Fruit fly (Drosophila melanogaster) whole organism, embryonic: ENCODE measurements around the gene Grasp65.

Experiments used
- ATbp ChIP-seq: fragments of 200-800 bp; sonication (Bioruptor generic); optimal IDR thresholded peaks from 2 replicates; lab custom pipeline; 2017; ENCODE audit warnings: missing biosample characterization, mild to moderate bottlenecking, missing genetic modification characterization, missing genetic modification reagents
- CG10209 ChIP-seq: fragments of 200-800 bp; sonication (Bioruptor generic); optimal IDR thresholded peaks from 3 replicates; lab custom pipeline; 2017; ENCODE audit warnings: missing biosample characterization, mild to moderate bottlenecking, missing genetic modification characterization, missing genetic modification reagents
- CG10366 ChIP-seq: fragments of 200-800 bp; sonication (Bioruptor generic); IDR thresholded peaks from 2 replicates; pipeline ENCODE4 v1.3.6; 2022; ENCODE audit warnings: missing biosample characterization, missing genetic modification characterization
- CG10462 ChIP-seq: fragments of 200-800 bp; sonication (Bioruptor generic); optimal IDR thresholded peaks from 2 replicates; lab custom pipeline; 2016; ENCODE audit warnings: missing biosample characterization, missing genetic modification characterization
- CG12104 ChIP-seq: fragments of 200-800 bp; sonication (Bioruptor generic); optimal IDR thresholded peaks from 3 replicates; lab custom pipeline; 2016; ENCODE audit warnings: missing biosample characterization, missing genetic modification characterization
- CG13123 ChIP-seq: fragments of 200-800 bp; sonication (Bioruptor generic); optimal IDR thresholded peaks from 2 replicates; lab custom pipeline; 2016; ENCODE audit warnings: missing biosample characterization, missing genetic modification characterization
- CG14050 ChIP-seq: fragments of 200-800 bp; sonication (Bioruptor generic); IDR thresholded peaks from 3 replicates; pipeline ENCODE4 v1.3.6; 2022; ENCODE audit warnings: missing biosample characterization, missing genetic modification characterization
- CG15011 ChIP-seq: fragments of 200-800 bp; sonication (Bioruptor generic); optimal IDR thresholded peaks from 3 replicates; lab custom pipeline; 2018; ENCODE audit warnings: missing biosample characterization, mild to moderate bottlenecking, missing genetic modification characterization
- CG15479 ChIP-seq: fragments of 200-800 bp; sonication (Bioruptor generic); optimal IDR thresholded peaks from 3 replicates; lab custom pipeline; 2019; ENCODE audit warnings: missing biosample characterization, mild to moderate bottlenecking, missing genetic modification characterization, moderate library complexity
- CG15514 ChIP-seq: fragments of 200-800 bp; sonication (Bioruptor generic); optimal IDR thresholded peaks from 3 replicates; lab custom pipeline; 2017; ENCODE audit warnings: missing biosample characterization, missing genetic modification characterization, mild to moderate bottlenecking, moderate library complexity, missing genetic modification reagents
- CG17359 ChIP-seq: fragments of 200-800 bp; sonication (Bioruptor generic); optimal IDR thresholded peaks from 3 replicates; lab custom pipeline; 2018; ENCODE audit warnings: missing biosample characterization, mild to moderate bottlenecking, missing genetic modification characterization, moderate library complexity
- CG17612 ChIP-seq: fragments of 200-800 bp; sonication (Bioruptor generic); IDR thresholded peaks from 2 replicates; pipeline ENCODE4 v1.3.6; 2022; ENCODE audit warnings: missing biosample characterization, missing genetic modification characterization
- CG18011 ChIP-seq: fragments of 200-800 bp; sonication (Bioruptor generic); optimal IDR thresholded peaks from 2 replicates; lab custom pipeline; 2017; ENCODE audit warnings: missing biosample characterization, missing genetic modification characterization, mild to moderate bottlenecking, moderate library complexity, missing genotype
- CG18619 ChIP-seq: fragments of 200-800 bp; sonication (Bioruptor generic); optimal IDR thresholded peaks from 3 replicates; lab custom pipeline; 2017; ENCODE audit warnings: missing biosample characterization, mild to moderate bottlenecking, missing genetic modification characterization
- CG2116 ChIP-seq: fragments of 200-800 bp; sonication (Bioruptor generic); optimal IDR thresholded peaks from 3 replicates; lab custom pipeline; 2018; ENCODE audit warnings: missing biosample characterization, mild to moderate bottlenecking, missing genetic modification characterization
- CG32532 ChIP-seq: fragments of 200-800 bp; sonication (Bioruptor generic); IDR thresholded peaks from 2 replicates; pipeline ENCODE4 v1.3.6; 2022; ENCODE audit warnings: missing biosample characterization, missing genetic modification characterization
- CG34224 ChIP-seq: fragments of 200-800 bp; sonication (Bioruptor generic); IDR thresholded peaks from 3 replicates; pipeline ENCODE4 v1.3.6; 2022; ENCODE audit warnings: missing biosample characterization, missing genetic modification characterization; ENCODE audit not compliant: partially characterized antibody
- CG5180 ChIP-seq: fragments of 200-800 bp; sonication (Bioruptor generic); optimal IDR thresholded peaks from 3 replicates; lab custom pipeline; 2017; ENCODE audit warnings: missing biosample characterization, missing genetic modification characterization, mild to moderate bottlenecking, moderate library complexity, missing genetic modification reagents
- CG6254 ChIP-seq: fragments of 200-800 bp; sonication (Bioruptor generic); optimal IDR thresholded peaks from 3 replicates; lab custom pipeline; 2017; ENCODE audit warnings: mild to moderate bottlenecking, missing biosample characterization, missing genetic modification reagents, missing genetic modification characterization
- CG6654 ChIP-seq: fragments of 200-800 bp; sonication (Bioruptor generic); optimal IDR thresholded peaks from 2 replicates; lab custom pipeline; 2017; ENCODE audit warnings: missing biosample characterization, mild to moderate bottlenecking, missing genetic modification characterization
- CG8281 ChIP-seq: fragments of 200-800 bp; sonication (Bioruptor generic); optimal IDR thresholded peaks from 2 replicates; lab custom pipeline; 2018; ENCODE audit warnings: missing biosample characterization, mild to moderate bottlenecking, missing genetic modification characterization, moderate library complexity
- CG8478 ChIP-seq: fragments of >200 bp; optimal IDR thresholded peaks from 2 replicates; lab custom pipeline; 2018
- CG9727 ChIP-seq: fragments of 200-800 bp; sonication (Bioruptor generic); optimal IDR thresholded peaks from 3 replicates; lab custom pipeline; 2017; ENCODE audit warnings: missing biosample characterization, mild to moderate bottlenecking, missing genetic modification characterization
- CG9876 ChIP-seq: fragments of 200-800 bp; sonication (Bioruptor generic); optimal IDR thresholded peaks from 2 replicates; lab custom pipeline; 2016; ENCODE audit warnings: missing biosample characterization, missing genetic modification characterization
- D19B ChIP-seq: fragments of 200-800 bp; sonication (Bioruptor generic); optimal IDR thresholded peaks from 2 replicates; lab custom pipeline; 2017; ENCODE audit warnings: missing biosample characterization, mild to moderate bottlenecking, missing genetic modification characterization
- Deaf1 ChIP-seq: fragments of 200-800 bp; optimal IDR thresholded peaks from 3 replicates; lab custom pipeline; 2019; ENCODE audit warnings: missing biosample characterization, mild to moderate bottlenecking, missing genetic modification characterization, moderate library complexity
- Dip2 ChIP-seq: fragments of 200-800 bp; sonication (Bioruptor generic); IDR thresholded peaks from 2 replicates; pipeline ENCODE4 v1.3.6; 2022; ENCODE audit warnings: missing biosample characterization, missing genetic modification characterization
- Drgx ChIP-seq: fragments of 200-800 bp; sonication (Bioruptor generic); IDR thresholded peaks from 2 replicates; pipeline ENCODE4 v1.3.6; 2022; ENCODE audit warnings: missing biosample characterization, missing genetic modification characterization
- ERR ChIP-seq: fragments of 200-800 bp; sonication (Bioruptor generic); optimal IDR thresholded peaks from 2 replicates; lab custom pipeline; 2016; ENCODE audit warnings: missing biosample characterization, missing genetic modification characterization
- Elba2 ChIP-seq: fragments of 200-800 bp; sonication (Bioruptor generic); optimal IDR thresholded peaks from 3 replicates; lab custom pipeline; 2016; ENCODE audit warnings: missing biosample characterization, missing genetic modification characterization
- Fer3 ChIP-seq: fragments of 200-800 bp; sonication (Bioruptor generic); optimal IDR thresholded peaks from 2 replicates; lab custom pipeline; 2018; ENCODE audit warnings: missing biosample characterization, mild to moderate bottlenecking, missing genetic modification characterization, moderate library complexity
- Kr ChIP-seq: fragments of 200-800 bp; sonication (Bioruptor generic); optimal IDR thresholded peaks from 2 replicates; lab custom pipeline; 2017; ENCODE audit warnings: missing biosample characterization, mild to moderate bottlenecking, missing genetic modification characterization
- Meics ChIP-seq: fragments of 200-800 bp; sonication (Bioruptor generic); optimal IDR thresholded peaks from 2 replicates; lab custom pipeline; 2017; ENCODE audit warnings: missing biosample characterization, mild to moderate bottlenecking, missing genetic modification characterization
- Mrtf ChIP-seq: fragments of 200-800 bp; sonication (Bioruptor generic); IDR thresholded peaks from 3 replicates; pipeline ENCODE4 v1.3.6; 2022; ENCODE audit warnings: missing biosample characterization, missing genetic modification characterization
- NC2α ChIP-seq: fragments of 200-800 bp; sonication (Bioruptor generic); optimal IDR thresholded peaks from 2 replicates; lab custom pipeline; 2016; ENCODE audit warnings: missing biosample characterization, missing genetic modification characterization
- NC2β ChIP-seq: fragments of 200-800 bp; sonication (Bioruptor generic); optimal IDR thresholded peaks from 2 replicates; lab custom pipeline; 2016; ENCODE audit warnings: missing biosample characterization, missing genetic modification characterization
- Pdp1 ChIP-seq, 2 experiments: fragments of 200-800 bp; sonication (Bioruptor generic); optimal IDR thresholded peaks; 3 replicates each; lab custom pipeline; 2016; ENCODE audit warnings: missing biosample characterization in 2 of 2, missing genetic modification characterization in 2 of 2, mild to moderate bottlenecking in 1 of 2, moderate library complexity in 1 of 2
- Six4 ChIP-seq: fragments of 200-800 bp; sonication (Bioruptor generic); optimal IDR thresholded peaks from 2 replicates; lab custom pipeline; 2016; ENCODE audit warnings: missing biosample characterization, missing genetic modification characterization
- Taf1 ChIP-seq: fragments of 200-800 bp; sonication (Bioruptor generic); IDR thresholded peaks from 2 replicates; pipeline ENCODE4 v1.3.6; 2022; ENCODE audit warnings: missing biosample characterization, missing genetic modification characterization
- Xbp1 ChIP-seq: fragments of 200-800 bp; sonication (Bioruptor generic); optimal IDR thresholded peaks from 3 replicates; lab custom pipeline; 2016; ENCODE audit warnings: missing biosample characterization, mild to moderate bottlenecking, missing genetic modification characterization
- br ChIP-seq: fragments of >200 bp; optimal IDR thresholded peaks from 2 replicates; lab custom pipeline; 2017
- chm ChIP-seq: fragments of 200-800 bp; sonication (Bioruptor generic); IDR thresholded peaks from 2 replicates; pipeline ENCODE4 v1.3.6; 2022; ENCODE audit warnings: missing biosample characterization, missing genetic modification characterization
- ci ChIP-seq: fragments of 200-800 bp; sonication (Bioruptor generic); IDR thresholded peaks from 3 replicates; pipeline ENCODE4 v1.3.6; 2022; ENCODE audit warnings: missing biosample characterization, missing genetic modification characterization
- gro ChIP-seq: fragments of 200-800 bp; sonication (Bioruptor generic); optimal IDR thresholded peaks from 2 replicates; lab custom pipeline; 2016; ENCODE audit warnings: missing biosample characterization, missing genetic modification characterization
- hth ChIP-seq: fragments of >200 bp; optimal IDR thresholded peaks from 2 replicates; lab custom pipeline; 2017; ENCODE audit warnings: inconsistent platforms
- knrl ChIP-seq: fragments of 200-800 bp; sonication (Bioruptor generic); IDR thresholded peaks from 3 replicates; pipeline ENCODE4 v1.3.6; 2022; ENCODE audit warnings: missing biosample characterization, missing genetic modification characterization; ENCODE audit not compliant: partially characterized antibody
- lmd ChIP-seq: fragments of 200-800 bp; sonication (Bioruptor generic); IDR thresholded peaks from 2 replicates; pipeline ENCODE4 v1.3.6; 2022; ENCODE audit warnings: missing biosample characterization, missing genetic modification characterization
- lov ChIP-seq, 2 experiments: fragments of 200-800 bp in 1 of 2; fragments of >200 bp in 1 of 2; sonication (Bioruptor generic) in 1 of 2; IDR thresholded peaks in 1 of 2; optimal IDR thresholded peaks in 1 of 2; 2 replicates in 1 of 2; 3 replicates in 1 of 2; pipeline versions ENCODE4 v1.3.6 to Lab custom; 2017 to 2022; ENCODE audit warnings: missing biosample characterization in 1 of 2, missing genetic modification characterization in 1 of 2
- pb ChIP-seq: fragments of 200-800 bp; sonication (Bioruptor generic); optimal IDR thresholded peaks from 3 replicates; lab custom pipeline; 2016; ENCODE audit warnings: missing biosample characterization, missing genetic modification characterization
- peb ChIP-seq: fragments of 200-800 bp; sonication (Bioruptor generic); IDR thresholded peaks from 2 replicates; pipeline ENCODE4 v1.3.6; 2022; ENCODE audit warnings: missing biosample characterization, missing genetic modification characterization
- rib ChIP-seq: fragments of 200-800 bp; sonication (Bioruptor generic); IDR thresholded peaks from 2 replicates; pipeline ENCODE4 v1.3.6; 2022; ENCODE audit warnings: missing biosample characterization, missing genetic modification characterization
- sd ChIP-seq: fragments of 200-800 bp; sonication (Bioruptor generic); optimal IDR thresholded peaks from 3 replicates; lab custom pipeline; 2018; ENCODE audit warnings: missing biosample characterization, mild to moderate bottlenecking, missing genetic modification characterization, moderate library complexity

Grasp65 gene

DNA sequence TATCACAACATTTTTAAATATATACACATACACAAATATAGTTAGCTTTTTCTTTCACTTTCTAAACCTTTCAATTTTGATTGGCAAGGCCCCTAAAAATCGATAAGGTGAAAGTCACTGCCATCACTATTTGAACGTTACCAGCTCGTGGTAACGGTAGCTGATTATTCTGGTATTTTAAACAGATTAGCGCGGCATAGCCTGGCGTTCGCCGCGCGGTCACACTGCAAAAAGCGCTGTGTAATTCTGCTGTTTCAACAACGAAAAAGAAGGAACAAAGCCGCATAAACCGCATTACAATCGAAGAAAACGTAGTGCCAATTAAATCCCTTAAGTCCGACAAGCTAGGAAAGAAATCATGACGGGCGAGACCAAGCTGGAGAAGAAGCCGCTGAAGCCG, 9.9 kb upstream of the Grasp65 start, which contains the start of gene Rpn1 (continued):
- TF ChIP-seq CG9727 (no peak), Taf1 (GFP tag; lab: Robert Waterston, UW) (no peak), CG32532 (GFP tag; lab: Robert Waterston, UW) (peak; percentile 22; the same call in 1 of the 2 replicates), CG13123 (GFP tag; lab: Kevin White, UChicago) (no peak), CG18011 (GFP tag; lab: Kevin White, UChicago) (no peak), CG15514 (GFP tag; lab: Kevin White, UChicago) (peak; percentile 76), sd (no peak), lov (optimal IDR thresholded peaks at IDR 0.05; lab: Kevin White, UChicago) (no peak), lov (GFP tag; IDR thresholded peaks at IDR 0.05; lab: Robert Waterston, UW) (0 out of 3 replicates have a peak, but pooled peaks have one; percentile 44), CG18619 (GFP tag; lab: Kevin White, UChicago) (no peak), D19B (GFP tag; lab: Kevin White, UChicago) (no peak), chm (GFP tag; lab: Robert Waterston, UW) (no peak), CG15011 (GFP tag; lab: Kevin White, UChicago) (no peak), hth (lab: Kevin White, UChicago) (no peak), peb (GFP tag; lab: Robert Waterston, UW) (no peak), CG17359 (tag; lab: Kevin White, UChicago) (no peak), CG6654 (GFP tag; lab: Kevin White, UChicago) (no peak), CG15479 (GFP tag; lab: Kevin White, UChicago) (no peak), Kr (GFP tag; lab: Kevin White, UChicago) (no peak), CG17612 (GFP tag; lab: Robert Waterston, UW) (no peak), CG14050 (GFP tag; lab: Robert Waterston, UW) (no peak), gro (GFP tag; lab: Kevin White, UChicago) (peak; percentile 12), Pdp1 (GFP tag; optimal IDR thresholded peaks at IDR 0.05; lab: Kevin White, UChicago) (no peak), ci (peak; percentile 49; the same call in 2 of the 3 replicates), Drgx (GFP tag; lab: Robert Waterston, UW) (no peak), CG2116 (GFP tag; lab: Kevin White, UChicago) (peak; percentile 77), Xbp1 (GFP tag; lab: Kevin White, UChicago) (peak; percentile 48), CG5180 (GFP tag; lab: Kevin White, UChicago) (no peak), Six4 (GFP tag; lab: Kevin White, UChicago) (no peak), NC2β (GFP tag; lab: Kevin White, UChicago) (no peak), CG9876 (no peak), Meics (GFP tag; lab: Kevin White, UChicago) (no peak), CG8478 (lab: Kevin White, UChicago) (no peak), Elba2 (GFP tag; lab: Kevin White, UChicago) (no peak), pb (no peak), Deaf1 (tag; lab: Kevin White, UChicago) (no peak), ERR (no peak), CG8281 (tag; lab: Kevin White, UChicago) (no peak), CG10462 (GFP tag; lab: Kevin White, UChicago) (no peak), rib (GFP tag; lab: Robert Waterston, UW) (no peak), CG34224 (GFP tag; lab: Robert Waterston, UW) (peak; percentile 54; the same call in 2 of the 3 replicates), Mrtf (GFP tag; lab: Robert Waterston, UW) (no peak), ATbp (GFP tag; lab: Kevin White, UChicago) (no peak), CG10209 (GFP tag; lab: Kevin White, UChicago) (no peak), Fer3 (tag; lab: Kevin White, UChicago) (no peak), CG10366 (GFP tag; lab: Robert Waterston, UW) (no peak), Dip2 (GFP tag; lab: Robert Waterston, UW) (no peak), CG6254 (GFP tag; lab: Kevin White, UChicago) (no peak), NC2α (GFP tag; lab: Kevin White, UChicago) (no peak), br (lab: Kevin White, UChicago) (no peak), lmd (no peak), CG12104 (GFP tag; lab: Kevin White, UChicago) (no peak), knrl (GFP tag; lab: Robert Waterston, UW) (peak; percentile 54; the same call in 2 of the 3 replicates)
